Fruit fly (Drosophila melanogaster) whole organism, pupa: Measurements from ENCODE around the gene homer.

ENCODE experiments used
- EcR ChIP-seq: fragments of 200-800 bp; sonication (Bioruptor generic); optimal IDR thresholded peaks from 3 replicates; lab custom pipeline; 2019; ENCODE audit warnings: missing biosample characterization, missing genetic modification characterization, mild to moderate bottlenecking, moderate library complexity, missing genetic modification reagents
- Pif1A ChIP-seq: fragments of 200-800 bp; sonication (Bioruptor generic); optimal IDR thresholded peaks from 3 replicates; lab custom pipeline; 2016; ENCODE audit warnings: missing biosample characterization, missing genetic modification characterization
- fd96Ca ChIP-seq: fragments of 200-800 bp; sonication (Bioruptor generic); IDR thresholded peaks from 3 replicates; pipeline ENCODE4 v1.3.6; 2022; ENCODE audit warnings: missing biosample characterization, missing genetic modification characterization

dm6 chr2L:6693794-6694254 is 29.3 kb downstream of the homer start:
- TF ChIP-seq Pif1A (GFP tag; lab: Kevin White, UChicago) (peak; percentile 65), fd96Ca (GFP tag; lab: Robert Waterston, UW) (peak; percentile 30; the same call in 1 of the 3 replicates), EcR (GFP tag; lab: Kevin White, UChicago) (no peak)
